Worm (Caenorhabditis elegans) whole organism, L1 larva: ENCODE data around the gene B0250.7.

Experiments
- C04F5.9 ChIP-seq: sonication (generic microtip); optimal IDR thresholded peaks from 2 replicates; lab custom pipeline; 2016; ENCODE audit warnings: missing genetic modification characterization, missing compliant biosample characterization
- C34B4.2 ChIP-seq: sonication (generic microtip); optimal IDR thresholded peaks from 2 replicates; lab custom pipeline; 2017; ENCODE audit warnings: mild to moderate bottlenecking, missing genetic modification characterization, missing compliant biosample characterization
- alr-1 ChIP-seq: fragments of 200-800 bp; sonication (Bioruptor generic); optimal IDR thresholded peaks from 2 replicates; lab custom pipeline; 2018; ENCODE audit warnings: borderline replicate concordance, mild to moderate bottlenecking, missing genetic modification characterization, missing compliant biosample characterization
- blmp-1 ChIP-seq: fragments of 150-350 bp; optimal IDR thresholded peaks from 2 replicates; lab custom pipeline; 2014; ENCODE audit warnings: missing biosample characterization, missing genetic modification characterization
- ceh-63 ChIP-seq: fragments of 200-800 bp; sonication (Bioruptor generic); optimal IDR thresholded peaks from 2 replicates; lab custom pipeline; 2018; ENCODE audit warnings: mild to moderate bottlenecking, missing genetic modification characterization, missing compliant biosample characterization
- ceh-8 ChIP-seq: fragments of 200-800 bp; sonication (Bioruptor generic); optimal IDR thresholded peaks from 2 replicates; lab custom pipeline; 2018; ENCODE audit warnings: mild to moderate bottlenecking, missing genetic modification characterization, moderate library complexity, missing compliant biosample characterization
- ces-1 ChIP-seq: fragments of 150-350 bp; optimal IDR thresholded peaks from 2 replicates; lab custom pipeline; 2014; ENCODE audit warnings: missing biosample characterization, missing genetic modification reagents, missing genetic modification characterization
- efl-1 ChIP-seq, 4 experiments: fragments of 150-350 bp; optimal IDR thresholded peaks in 3 of 4; peaks in 1 of 4; 1 replicate in 1 of 4; 2 replicates in 3 of 4; lab custom pipeline; 2014; ENCODE audit warnings: missing biosample characterization in 2 of 4, missing genetic modification characterization in 2 of 4, missing genetic modification reagents in 2 of 4
- egl-13 ChIP-seq: sonication (generic microtip); optimal IDR thresholded peaks from 2 replicates; lab custom pipeline; 2016; ENCODE audit warnings: missing genotype, missing genetic modification reagents, missing genetic modification characterization, missing compliant biosample characterization
- elt-2 ChIP-seq: sonication (generic microtip); optimal IDR thresholded peaks from 2 replicates; lab custom pipeline; 2016; ENCODE audit warnings: missing genetic modification characterization, mild to moderate bottlenecking, inconsistent platforms, missing compliant biosample characterization, missing genetic modification reagents
- fkh-10 ChIP-seq: sonication (generic microtip); optimal IDR thresholded peaks from 2 replicates; lab custom pipeline; 2017; ENCODE audit warnings: missing biosample characterization, missing genetic modification reagents, missing genetic modification characterization
- fkh-4 ChIP-seq: sonication (generic microtip); optimal IDR thresholded peaks from 2 replicates; lab custom pipeline; 2016; ENCODE audit warnings: missing compliant biosample characterization, missing genetic modification characterization, borderline replicate concordance
- fos-1 ChIP-seq: fragments of 150-350 bp; optimal IDR thresholded peaks from 2 replicates; lab custom pipeline; 2014; ENCODE audit warnings: missing biosample characterization, missing genetic modification characterization
- grh-1 ChIP-seq: fragments of 200-800 bp; sonication (Bioruptor generic); IDR thresholded peaks from 2 replicates; pipeline ENCODE4 v1.3.6; 2022; ENCODE audit warnings: missing genetic modification reagents, missing genetic modification characterization, missing compliant biosample characterization
- hpl-2 ChIP-seq: fragments of 150-350 bp; optimal IDR thresholded peaks from 2 replicates; lab custom pipeline; 2014; ENCODE audit warnings: missing biosample characterization, missing genetic modification reagents, missing genetic modification characterization
- irx-1 ChIP-seq: sonication (generic microtip); optimal IDR thresholded peaks from 2 replicates; lab custom pipeline; 2016; ENCODE audit warnings: missing genetic modification characterization, missing compliant biosample characterization
- isw-1 ChIP-seq: fragments of 200-800 bp; sonication (Bioruptor generic); IDR thresholded peaks from 2 replicates; pipeline ENCODE4 v1.3.6; 2022; ENCODE audit warnings: missing genetic modification characterization, missing compliant biosample characterization
- jun-1 ChIP-seq: fragments of 150-350 bp; optimal IDR thresholded peaks from 2 replicates; lab custom pipeline; 2014; ENCODE audit warnings: missing biosample characterization, missing genetic modification reagents, missing genetic modification characterization
- lin-13 ChIP-seq: fragments of 150-350 bp; optimal IDR thresholded peaks from 2 replicates; lab custom pipeline; 2014; ENCODE audit warnings: missing biosample characterization, missing genetic modification reagents, missing genetic modification characterization
- lin-15B ChIP-seq: fragments of 150-350 bp; sonication (generic microtip); optimal IDR thresholded peaks from 3 replicates; lab custom pipeline; 2014; ENCODE audit warnings: missing biosample characterization, missing genetic modification characterization
- lin-39 ChIP-seq: fragments of 150-350 bp; optimal IDR thresholded peaks from 2 replicates; lab custom pipeline; 2014; ENCODE audit warnings: missing biosample characterization, missing genetic modification reagents, missing genetic modification characterization
- lsy-2 ChIP-seq, 2 experiments: fragments of 150-350 bp; optimal IDR thresholded peaks; 2 replicates each; lab custom pipeline; 2014; ENCODE audit warnings: missing biosample characterization in 2 of 2, missing genetic modification characterization in 2 of 2
- mab-9 ChIP-seq: fragments of 200-800 bp; sonication (Bioruptor generic); IDR thresholded peaks from 2 replicates; pipeline ENCODE4 v1.3.6; 2022; ENCODE audit warnings: missing genetic modification reagents, missing genetic modification characterization, missing compliant biosample characterization
- mep-1 ChIP-seq: fragments of 150-350 bp; optimal IDR thresholded peaks from 2 replicates; lab custom pipeline; 2014; ENCODE audit warnings: missing biosample characterization, missing genetic modification characterization
- nhr-11 ChIP-seq: fragments of 150-350 bp; optimal IDR thresholded peaks from 2 replicates; lab custom pipeline; 2014; ENCODE audit warnings: missing biosample characterization, missing genetic modification characterization
- nhr-19 ChIP-seq: fragments of 200-800 bp; sonication (Bioruptor generic); conservative IDR thresholded peaks from 2 replicates; pipeline ENCODE4 v1.3.6; 2022; ENCODE audit warnings: missing genetic modification characterization, missing compliant biosample characterization
- nhr-20 ChIP-seq: sonication (generic microtip); optimal IDR thresholded peaks from 2 replicates; lab custom pipeline; 2016; ENCODE audit warnings: mild to moderate bottlenecking, missing genetic modification characterization, missing compliant biosample characterization
- nhr-47 ChIP-seq: sonication (generic microtip); optimal IDR thresholded peaks from 2 replicates; lab custom pipeline; 2016; ENCODE audit warnings: mild to moderate bottlenecking, missing genetic modification characterization, moderate library complexity, missing compliant biosample characterization
- nhr-71 ChIP-seq: sonication (generic microtip); optimal IDR thresholded peaks from 2 replicates; lab custom pipeline; 2016; ENCODE audit warnings: mild to moderate bottlenecking, missing genetic modification characterization, moderate library complexity, missing compliant biosample characterization
- nhr-77 ChIP-seq: fragments of 150-350 bp; optimal IDR thresholded peaks from 2 replicates; lab custom pipeline; 2014; ENCODE audit warnings: missing biosample characterization, missing genetic modification characterization
- nhr-85 ChIP-seq: sonication (generic microtip); peaks from one replicate; lab custom pipeline; 2016; ENCODE audit warnings: missing genetic modification characterization, inconsistent platforms, missing compliant biosample characterization
- pag-3 ChIP-seq: sonication (generic microtip); optimal IDR thresholded peaks from 2 replicates; lab custom pipeline; 2017; ENCODE audit warnings: missing genetic modification characterization, mild to moderate bottlenecking, missing compliant biosample characterization, antibody characterized with exemption, borderline replicate concordance; ENCODE audit not compliant: insufficient read depth
- rnt-1 ChIP-seq: sonication (generic microtip); optimal IDR thresholded peaks from 2 replicates; lab custom pipeline; 2016; ENCODE audit warnings: mild to moderate bottlenecking, missing genetic modification characterization, moderate library complexity, missing compliant biosample characterization
- snpc-4 ChIP-seq: fragments of 150-350 bp; optimal IDR thresholded peaks from 2 replicates; lab custom pipeline; 2014; ENCODE audit warnings: missing biosample characterization, missing genetic modification characterization
- snu-23 ChIP-seq: sonication (generic microtip); optimal IDR thresholded peaks from 2 replicates; lab custom pipeline; 2016; ENCODE audit warnings: missing genetic modification characterization, missing compliant biosample characterization
- sox-4 ChIP-seq: sonication (generic microtip); optimal IDR thresholded peaks from 2 replicates; lab custom pipeline; 2016; ENCODE audit warnings: missing genetic modification characterization, missing compliant biosample characterization
- tbx-2 ChIP-seq: sonication (generic microtip); optimal IDR thresholded peaks from 2 replicates; lab custom pipeline; 2016; ENCODE audit warnings: missing genetic modification characterization, missing compliant biosample characterization
- unc-130 ChIP-seq: fragments of 150-350 bp; optimal IDR thresholded peaks from 2 replicates; lab custom pipeline; 2017; ENCODE audit warnings: missing biosample characterization, missing genetic modification characterization, inconsistent platforms
- unc-62 ChIP-seq: fragments of 150-350 bp; optimal IDR thresholded peaks from 2 replicates; lab custom pipeline; 2014; ENCODE audit warnings: missing biosample characterization, missing genetic modification reagents, missing genetic modification characterization
- unc-86 ChIP-seq: sonication (generic microtip); optimal IDR thresholded peaks from 2 replicates; lab custom pipeline; 2016; ENCODE audit warnings: missing genetic modification characterization, missing compliant biosample characterization
- xbp-1 ChIP-seq: sonication (generic microtip); optimal IDR thresholded peaks from 2 replicates; lab custom pipeline; 2016; ENCODE audit warnings: missing genetic modification characterization, missing compliant biosample characterization
- zag-1 ChIP-seq: fragments of 150-350 bp; optimal IDR thresholded peaks from 2 replicates; lab custom pipeline; 2014; ENCODE audit warnings: missing biosample characterization, missing genetic modification characterization
- ztf-4 ChIP-seq: fragments of 150-350 bp; optimal IDR thresholded peaks from 2 replicates; lab custom pipeline; 2014; ENCODE audit warnings: missing biosample characterization, missing genetic modification characterization

B0250.7 gene

ce11 chrV:20455637-20456036 lies 20.2 kb downstream of the B0250.7 start (continued):
- TF ChIP-seq blmp-1 (tag; lab: Kevin White, UChicago) = no peak
- TF ChIP-seq rnt-1 (tag; lab: Kevin White, UChicago) = peak; percentile 92
- peak; percentile 13 for TF ChIP-seq lin-39
- peak; percentile 59 for TF ChIP-seq nhr-47 (tag; lab: Kevin White, UChicago)
- TF ChIP-seq grh-1 = no peak
- no peak for TF ChIP-seq ces-1 (GFP tag; lab: Kevin White, UChicago)
- peak; percentile 13 for TF ChIP-seq xbp-1
- no peak for TF ChIP-seq fos-1
- no peak for TF ChIP-seq pag-3
- TF ChIP-seq unc-62 (GFP tag; lab: Kevin White, UChicago) = no peak
- no peak for TF ChIP-seq alr-1 (tag; lab: Kevin White, UChicago)
- TF ChIP-seq snpc-4 (tag; lab: Kevin White, UChicago) = peak; percentile 98
- TF ChIP-seq ztf-4 (tag; lab: Kevin White, UChicago) = no peak
- TF ChIP-seq nhr-77 (tag; lab: Kevin White, UChicago) = no peak
- no peak for TF ChIP-seq nhr-11 (tag; lab: Kevin White, UChicago)
- TF ChIP-seq lsy-2 (tag; optimal IDR thresholded peaks at IDR 0.05; lab: Kevin White, UChicago) = peak in 1 of 2 experiments; percentile 3
- no peak for TF ChIP-seq fkh-4
- TF ChIP-seq efl-1 (optimal IDR thresholded peaks at IDR 0.05; lab: Kevin White, UChicago) = peak in 1 of 2 experiments; percentile 23
- TF ChIP-seq efl-1 (GFP tag; optimal IDR thresholded peaks at IDR 0.05 in 1 of 2; lab: Kevin White, UChicago) = peak in 1 of 2 experiments; percentile 73
- no peak for TF ChIP-seq lin-15B (tag; lab: Kevin White, UChicago)
- no peak for TF ChIP-seq lin-13 (GFP tag; lab: Kevin White, UChicago)

ce11 chrV:20453811-20454210 lies 22.1 kb downstream of the B0250.7 start, which contains the start of gene srd-70:
Gene srd-70 (plus strand): TSS chrV:20454111.
- TF ChIP-seq nhr-11 (tag; lab: Kevin White, UChicago) (no peak), nhr-71 (tag; lab: Kevin White, UChicago) (peak; percentile 7), ceh-8 (GFP tag; lab: Kevin White, UChicago) (peak; percentile 29)

- TF ChIP-seq nhr-85 (tag; lab: Kevin White, UChicago) (no peak), jun-1 (tag; lab: Kevin White, UChicago) (no peak), tbx-2 (tag; lab: Kevin White, UChicago) (no peak)
Measured at ce11 chrV:20453084-20453483, 22.8 kb downstream of the B0250.7 start, which contains the start of gene F48F5.6. Gene F48F5.6 (minus strand): TSS chrV:20453184.

ce11 chrV:20451793-20452192 lies 24.1 kb downstream of the B0250.7 start:
- TF ChIP-seq mep-1 (no peak), lin-39 (no peak), ceh-63 (GFP tag; lab: Kevin White, UChicago) (no peak), fkh-10 (GFP tag; lab: Kevin White, UChicago) (no peak), unc-86 (no peak), nhr-20 (tag; lab: Kevin White, UChicago) (no peak), efl-1 (optimal IDR thresholded peaks at IDR 0.05; lab: Kevin White, UChicago) (no peak), efl-1 (GFP tag; optimal IDR thresholded peaks at IDR 0.05 in 1 of 2; lab: Kevin White, UChicago) (peak in 1 of 2 experiments; percentile 82), snu-23 (GFP tag; lab: Kevin White, UChicago) (peak; percentile 19), rnt-1 (tag; lab: Kevin White, UChicago) (peak; percentile 67), nhr-19 (peak; percentile 19; the same call in 1 of the 2 replicates), unc-130 (tag; lab: Kevin White, UChicago) (peak; percentile 5), elt-2 (tag; lab: Kevin White, UChicago) (no peak), lsy-2 (tag; optimal IDR thresholded peaks at IDR 0.05; lab: Kevin White, UChicago) (peak in 1 of 2 experiments; percentile 30)

ce11 chrV:20445898-20446297 lies 30.0 kb downstream of the B0250.7 start:
- TF ChIP-seq sox-4 (tag; lab: Kevin White, UChicago) (no peak), mab-9 (GFP tag; lab: Robert Waterston, UW) (no peak), egl-13 (no peak), C04F5.9 (tag; lab: Kevin White, UChicago) (no peak), blmp-1 (tag; lab: Kevin White, UChicago) (no peak), xbp-1 (no peak), C34B4.2 (tag; lab: Kevin White, UChicago) (no peak), zag-1 (tag; lab: Kevin White, UChicago) (no peak), ztf-4 (tag; lab: Kevin White, UChicago) (no peak), irx-1 (tag; lab: Kevin White, UChicago) (no peak), alr-1 (tag; lab: Kevin White, UChicago) (no peak), hpl-2 (GFP tag; lab: Kevin White, UChicago) (no peak), nhr-85 (tag; lab: Kevin White, UChicago) (no peak), isw-1 (GFP tag; lab: Robert Waterston, UW) (no peak), snpc-4 (tag; lab: Kevin White, UChicago) (no peak)
- TF ChIP-seq, all 84 proteins: peak for 0
